Fruit fly (Drosophila melanogaster): ENCODE measurements around the gene larp.

DNA sequence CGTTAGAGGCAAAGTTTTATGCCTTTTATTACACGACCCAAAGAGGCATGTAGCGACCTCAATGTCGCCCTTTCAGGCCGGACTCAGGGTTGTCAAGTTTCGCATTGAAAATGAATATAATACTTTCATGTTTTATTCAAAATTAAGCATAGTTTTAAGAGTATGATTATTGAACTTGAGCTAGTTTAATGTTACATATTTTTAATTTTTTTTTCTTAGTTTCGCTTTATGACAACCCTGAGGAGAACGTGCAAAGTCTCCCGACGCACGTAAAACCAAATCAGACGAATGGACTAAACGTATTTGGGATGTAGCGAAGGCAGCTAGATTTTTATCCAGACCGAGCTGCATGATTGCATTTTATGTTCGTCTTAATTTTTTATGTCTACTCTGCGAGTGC lies 30.3 kb downstream of the larp start:
- no peak for TF ChIP-seq pho (GFP tag; optimal IDR thresholded peaks at IDR 0.05)
- no peak for TF ChIP-seq disco-r (GFP tag; optimal IDR thresholded peaks at IDR 0.05)
- no peak for TF ChIP-seq tup (GFP tag; optimal IDR thresholded peaks at IDR 0.05)
- no peak for TF ChIP-seq CG4328 (GFP tag; optimal IDR thresholded peaks at IDR 0.05)

All from whole organism, embryonic.